1 fruit fly cellular context compared by ENCODE assay signal in the genomic region with DNA sequence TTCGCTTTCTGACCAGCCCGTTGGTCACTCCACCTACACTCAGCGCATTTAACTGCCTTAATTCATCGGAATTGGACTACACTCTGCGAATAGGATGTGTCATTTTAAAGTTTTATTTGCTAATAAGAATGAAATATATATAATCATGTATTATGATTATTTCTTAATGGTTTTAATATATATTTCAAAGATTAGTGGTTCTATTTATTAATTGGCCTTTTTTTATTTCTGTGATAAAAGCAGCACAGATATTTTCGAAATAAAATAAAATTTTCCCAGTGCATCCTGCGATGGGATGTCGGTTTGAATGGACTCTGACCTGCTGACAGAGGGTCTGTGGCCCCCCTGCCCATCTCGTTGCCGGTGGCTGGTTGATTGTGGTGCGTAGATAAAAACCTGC.
TF ChIP-seq lines count a peak whose summit lies in the region.

No protein-coding gene starts in this region.

TF ChIP-seq in whole organism, embryonic, 481 proteins besides CTCF, POLR2A, EP300 and RAD21 (continued from another document and continues in another):
- TF ChIP-seq CG3065 (GFP tag; optimal IDR thresholded peaks at IDR 0.05; lab: Kevin White, UChicago), result no peak
- no peak for TF ChIP-seq gce (GFP tag; IDR thresholded peaks at IDR 0.05; lab: Robert Waterston, UW)
- peak; percentile 37 for TF ChIP-seq CG15269 (tag; optimal IDR thresholded peaks at IDR 0.05; lab: Kevin White, UChicago)
- no peak for TF ChIP-seq H15 (GFP tag; IDR thresholded peaks at IDR 0.05; lab: Robert Waterston, UW)
- no peak for TF ChIP-seq Dref (GFP tag; IDR thresholded peaks at IDR 0.05; lab: Robert Waterston, UW)
- no peak for TF ChIP-seq CG3995 (GFP tag; optimal IDR thresholded peaks at IDR 0.05; lab: Kevin White, UChicago)
- peak; percentile 47 for TF ChIP-seq Ssrp (tag; optimal IDR thresholded peaks at IDR 0.05; lab: Kevin White, UChicago)
- TF ChIP-seq CG4854 (GFP tag; optimal IDR thresholded peaks at IDR 0.05; lab: Kevin White, UChicago), result no peak
- no peak for TF ChIP-seq CG9797 (GFP tag; optimal IDR thresholded peaks at IDR 0.05; lab: Kevin White, UChicago)
- no peak for TF ChIP-seq tna (GFP tag; IDR thresholded peaks at IDR 0.05; lab: Robert Waterston, UW; ENCODE audit: partially characterized antibody)
- TF ChIP-seq nau (GFP tag; optimal IDR thresholded peaks at IDR 0.05; lab: Kevin White, UChicago), result no peak
- no peak for TF ChIP-seq Neu2 (GFP tag; optimal IDR thresholded peaks at IDR 0.05; lab: Kevin White, UChicago; ENCODE audit: borderline replicate concordance)
- peak; percentile 34 for TF ChIP-seq Spps (tag; optimal IDR thresholded peaks at IDR 0.05; lab: Kevin White, UChicago)
- no peak for TF ChIP-seq Dp (GFP tag; optimal IDR thresholded peaks at IDR 0.05; lab: Kevin White, UChicago)
- no peak for TF ChIP-seq sob (GFP tag; IDR thresholded peaks at IDR 0.05; lab: Robert Waterston, UW)
- no peak for TF ChIP-seq zen (tag; optimal IDR thresholded peaks at IDR 0.05; lab: Kevin White, UChicago)
- TF ChIP-seq ATbp (GFP tag; optimal IDR thresholded peaks at IDR 0.05; lab: Kevin White, UChicago), result peak; percentile 17
- TF ChIP-seq HmgD (GFP tag; optimal IDR thresholded peaks at IDR 0.05; lab: Kevin White, UChicago), result no peak
- no peak for TF ChIP-seq CG4617 (GFP tag; optimal IDR thresholded peaks at IDR 0.05; lab: Kevin White, UChicago; ENCODE audit: borderline replicate concordance)
- no peak for TF ChIP-seq CG17912 (GFP tag; optimal IDR thresholded peaks at IDR 0.05; lab: Kevin White, UChicago)
- no peak for TF ChIP-seq Fer1 (GFP tag; optimal IDR thresholded peaks at IDR 0.05; lab: Kevin White, UChicago)
- TF ChIP-seq Pdp1 (GFP tag; optimal IDR thresholded peaks at IDR 0.05; lab: Kevin White, UChicago), result no peak
- TF ChIP-seq zf30C (GFP tag; optimal IDR thresholded peaks at IDR 0.05; lab: Kevin White, UChicago), result peak; percentile 43
- TF ChIP-seq CG5245 (GFP tag; optimal IDR thresholded peaks at IDR 0.05; lab: Kevin White, UChicago), result peak; percentile 9
- peak; percentile 48 for TF ChIP-seq CG13424 (tag; optimal IDR thresholded peaks at IDR 0.05; lab: Kevin White, UChicago)
- TF ChIP-seq fd3F (GFP tag; optimal IDR thresholded peaks at IDR 0.05; lab: Kevin White, UChicago), result no peak
- TF ChIP-seq HLHmδ (GFP tag; optimal IDR thresholded peaks at IDR 0.05; lab: Kevin White, UChicago), result no peak
- no peak for TF ChIP-seq Chrac-16 (GFP tag; optimal IDR thresholded peaks at IDR 0.05; lab: Kevin White, UChicago)
- TF ChIP-seq slp2 (GFP tag; optimal IDR thresholded peaks at IDR 0.05; lab: Kevin White, UChicago), result no peak
- TF ChIP-seq en (GFP tag; optimal IDR thresholded peaks at IDR 0.05; lab: Kevin White, UChicago), result no peak
- no peak for TF ChIP-seq schlank (tag; optimal IDR thresholded peaks at IDR 0.05; lab: Kevin White, UChicago)
- TF ChIP-seq CG18599 (GFP tag; optimal IDR thresholded peaks at IDR 0.05; lab: Kevin White, UChicago), result peak; percentile 36
- TF ChIP-seq az2 (GFP tag; optimal IDR thresholded peaks at IDR 0.05; lab: Kevin White, UChicago), result peak; percentile 0
- peak; percentile 42; the same call in 1 of the 2 replicates for TF ChIP-seq Xrp1 (GFP tag; IDR thresholded peaks at IDR 0.05; lab: Robert Waterston, UW)
- no peak for TF ChIP-seq wor (GFP tag; IDR thresholded peaks at IDR 0.05; lab: Robert Waterston, UW)
- no peak for TF ChIP-seq CG34376 (GFP tag; optimal IDR thresholded peaks at IDR 0.05; lab: Kevin White, UChicago)
- no peak for TF ChIP-seq corto (GFP tag; optimal IDR thresholded peaks at IDR 0.05; lab: Kevin White, UChicago)
- TF ChIP-seq dpn (GFP tag; optimal IDR thresholded peaks at IDR 0.05; lab: Kevin White, UChicago), result peak in 1 of 2 experiments; percentile 21
- TF ChIP-seq Rx (GFP tag; IDR thresholded peaks at IDR 0.05; lab: Robert Waterston, UW), result no peak
- TF ChIP-seq zfh1 (GFP tag; IDR thresholded peaks at IDR 0.05; lab: Robert Waterston, UW), result no peak
- TF ChIP-seq B-H2 (GFP tag; optimal IDR thresholded peaks at IDR 0.05; lab: Kevin White, UChicago), result no peak
- TF ChIP-seq lab (GFP tag; optimal IDR thresholded peaks at IDR 0.05; lab: Kevin White, UChicago), result peak; percentile 42
- no peak for TF ChIP-seq Vsx1 (GFP tag; optimal IDR thresholded peaks at IDR 0.05; lab: Kevin White, UChicago)
- no peak for TF ChIP-seq jumu (GFP tag; optimal IDR thresholded peaks at IDR 0.05; lab: Kevin White, UChicago)
- no peak for TF ChIP-seq Lim3 (GFP tag; IDR thresholded peaks at IDR 0.05; lab: Robert Waterston, UW)
- no peak for TF ChIP-seq E2f2 (GFP tag; IDR thresholded peaks at IDR 0.05; lab: Robert Waterston, UW)
- TF ChIP-seq dan (GFP tag; IDR thresholded peaks at IDR 0.05; lab: Robert Waterston, UW), result no peak
- TF ChIP-seq lbe (GFP tag; optimal IDR thresholded peaks at IDR 0.05; lab: Kevin White, UChicago), result no peak
- TF ChIP-seq CG4424 (GFP tag; optimal IDR thresholded peaks at IDR 0.05; lab: Kevin White, UChicago), result peak; percentile 27
- no peak for TF ChIP-seq btn (GFP tag; optimal IDR thresholded peaks at IDR 0.05; lab: Kevin White, UChicago)
- no peak for TF ChIP-seq Trl (optimal IDR thresholded peaks at IDR 0.05; lab: Kevin White, UChicago)
- TF ChIP-seq Trl (GFP tag; optimal IDR thresholded peaks at IDR 0.05; lab: Kevin White, UChicago), result no peak
- TF ChIP-seq cg (GFP tag; optimal IDR thresholded peaks at IDR 0.05; lab: Kevin White, UChicago), result no peak
- TF ChIP-seq CG18011 (GFP tag; optimal IDR thresholded peaks at IDR 0.05; lab: Kevin White, UChicago), result no peak
- TF ChIP-seq croc (GFP tag; conservative IDR thresholded peaks at IDR 0.05; lab: Robert Waterston, UW), result 0 out of 3 replicates have a peak, but pooled peaks have one; percentile 27
- peak in 1 of 3 experiments; percentile 32 for TF ChIP-seq Stat92E (GFP tag; optimal IDR thresholded peaks at IDR 0.05; lab: Kevin White, UChicago)
- peak; percentile 56 for TF ChIP-seq CG7839 (tag; optimal IDR thresholded peaks at IDR 0.05; lab: Kevin White, UChicago)
- TF ChIP-seq Doc2 (GFP tag; IDR thresholded peaks at IDR 0.05; lab: Robert Waterston, UW), result no peak
- no peak for TF ChIP-seq CG33557 (GFP tag; optimal IDR thresholded peaks at IDR 0.05; lab: Kevin White, UChicago)
- TF ChIP-seq CG31365 (tag; optimal IDR thresholded peaks at IDR 0.05; lab: Kevin White, UChicago), result no peak
- peak; percentile 32 for TF ChIP-seq CG17359 (tag; optimal IDR thresholded peaks at IDR 0.05; lab: Kevin White, UChicago)
- TF ChIP-seq CG4328 (GFP tag; optimal IDR thresholded peaks at IDR 0.05; lab: Kevin White, UChicago), result no peak
- peak; percentile 38 for TF ChIP-seq CG9727 (GFP tag; optimal IDR thresholded peaks at IDR 0.05; lab: Kevin White, UChicago)
- TF ChIP-seq gcm (GFP tag; optimal IDR thresholded peaks at IDR 0.05; lab: Kevin White, UChicago), result peak; percentile 12
- no peak for TF ChIP-seq sim (GFP tag; IDR thresholded peaks at IDR 0.05; lab: Robert Waterston, UW)
- TF ChIP-seq seq (GFP tag; IDR thresholded peaks at IDR 0.05; lab: Robert Waterston, UW), result 0 out of 2 replicates have a peak, but pooled peaks have one; percentile 9
- no peak for TF ChIP-seq knrl (GFP tag; IDR thresholded peaks at IDR 0.05; lab: Robert Waterston, UW; ENCODE audit: partially characterized antibody)
- TF ChIP-seq sens-2 (GFP tag; IDR thresholded peaks at IDR 0.05; lab: Robert Waterston, UW), result no peak
- no peak for TF ChIP-seq CG12659 (GFP tag; optimal IDR thresholded peaks at IDR 0.05; lab: Kevin White, UChicago)
- peak; percentile 42 for TF ChIP-seq fd96Cb (tag; optimal IDR thresholded peaks at IDR 0.05; lab: Kevin White, UChicago)
- TF ChIP-seq Taf1 (GFP tag; IDR thresholded peaks at IDR 0.05; lab: Robert Waterston, UW), result no peak
- no peak for TF ChIP-seq CG18619 (GFP tag; optimal IDR thresholded peaks at IDR 0.05; lab: Kevin White, UChicago)
- TF ChIP-seq CG9437 (GFP tag; optimal IDR thresholded peaks at IDR 0.05; lab: Kevin White, UChicago), result no peak
- no peak for TF ChIP-seq YL-1 (GFP tag; optimal IDR thresholded peaks at IDR 0.05; lab: Kevin White, UChicago)
- TF ChIP-seq CG1024 (GFP tag; IDR thresholded peaks at IDR 0.05; lab: Robert Waterston, UW), result no peak
- no peak for TF ChIP-seq CG43689 (GFP tag; IDR thresholded peaks at IDR 0.05; lab: Robert Waterston, UW)
- no peak for TF ChIP-seq nerfin-2 (GFP tag; IDR thresholded peaks at IDR 0.05; lab: Robert Waterston, UW; ENCODE audit: partially characterized antibody)
- TF ChIP-seq tup (GFP tag; optimal IDR thresholded peaks at IDR 0.05; lab: Kevin White, UChicago), result no peak
- TF ChIP-seq D (optimal IDR thresholded peaks at IDR 0.05; lab: Kevin White, UChicago), result no peak
- peak; percentile 34 for TF ChIP-seq D (GFP tag; optimal IDR thresholded peaks at IDR 0.05; lab: Kevin White, UChicago)
- no peak for TF ChIP-seq ase (GFP tag; IDR thresholded peaks at IDR 0.05; lab: Robert Waterston, UW)
- TF ChIP-seq bigmax (GFP tag; optimal IDR thresholded peaks at IDR 0.05; lab: Kevin White, UChicago), result no peak
- no peak for TF ChIP-seq CG13624 (GFP tag; optimal IDR thresholded peaks at IDR 0.05; lab: Kevin White, UChicago)
- TF ChIP-seq sens (GFP tag; lab: Kevin White, UChicago), result peak; percentile 63
- no peak for TF ChIP-seq abd-A (tag; optimal IDR thresholded peaks at IDR 0.05; lab: Kevin White, UChicago)
- no peak for TF ChIP-seq Hsf (GFP tag; optimal IDR thresholded peaks at IDR 0.05; lab: Kevin White, UChicago)
- TF ChIP-seq CG7928 (GFP tag; optimal IDR thresholded peaks at IDR 0.05; lab: Kevin White, UChicago), result no peak
- no peak for TF ChIP-seq CG17186 (GFP tag; optimal IDR thresholded peaks at IDR 0.05; lab: Kevin White, UChicago)
- no peak for TF ChIP-seq CG6175 (GFP tag; IDR thresholded peaks at IDR 0.05; lab: Robert Waterston, UW)
- TF ChIP-seq Deaf1 (tag; optimal IDR thresholded peaks at IDR 0.05; lab: Kevin White, UChicago), result peak; percentile 5
- TF ChIP-seq H2.0 (GFP tag; IDR thresholded peaks at IDR 0.05; lab: Robert Waterston, UW), result no peak
- peak; percentile 65 for TF ChIP-seq CG11504 (tag; optimal IDR thresholded peaks at IDR 0.05; lab: Kevin White, UChicago)
- TF ChIP-seq ttk (GFP tag; IDR thresholded peaks at IDR 0.05; lab: Robert Waterston, UW), result no peak
- TF ChIP-seq CG10209 (GFP tag; optimal IDR thresholded peaks at IDR 0.05; lab: Kevin White, UChicago), result peak; percentile 2
- peak; percentile 0 for TF ChIP-seq CG2875 (GFP tag; optimal IDR thresholded peaks at IDR 0.05; lab: Kevin White, UChicago)
- peak; percentile 46 for TF ChIP-seq Oli (tag; optimal IDR thresholded peaks at IDR 0.05; lab: Kevin White, UChicago)
- TF ChIP-seq CHES-1-like (GFP tag; optimal IDR thresholded peaks at IDR 0.05; lab: Kevin White, UChicago), result no peak
- no peak for TF ChIP-seq CG16779 (GFP tag; IDR thresholded peaks at IDR 0.05; lab: Robert Waterston, UW)
- no peak for TF ChIP-seq CG6689 (GFP tag; IDR thresholded peaks at IDR 0.05; lab: Robert Waterston, UW)
- TF ChIP-seq chif (GFP tag; optimal IDR thresholded peaks at IDR 0.05; lab: Kevin White, UChicago), result no peak
- TF ChIP-seq CG3838 (GFP tag; optimal IDR thresholded peaks at IDR 0.05; lab: Kevin White, UChicago), result no peak
- TF ChIP-seq jigr1 (GFP tag; IDR thresholded peaks at IDR 0.05; lab: Robert Waterston, UW), result no peak
- TF ChIP-seq CG16815 (GFP tag; optimal IDR thresholded peaks at IDR 0.05; lab: Kevin White, UChicago), result no peak
- TF ChIP-seq bab2 (GFP tag; optimal IDR thresholded peaks at IDR 0.05; lab: Kevin White, UChicago), result no peak
- no peak for TF ChIP-seq CG4282 (GFP tag; optimal IDR thresholded peaks at IDR 0.05; lab: Kevin White, UChicago)
- no peak for TF ChIP-seq lmd (GFP tag; IDR thresholded peaks at IDR 0.05; lab: Robert Waterston, UW)
- no peak for TF ChIP-seq stc (GFP tag; IDR thresholded peaks at IDR 0.05; lab: Robert Waterston, UW)
- TF ChIP-seq Mes4 (GFP tag; optimal IDR thresholded peaks at IDR 0.05; lab: Kevin White, UChicago), result no peak
- no peak for TF ChIP-seq CG1529 (GFP tag; optimal IDR thresholded peaks at IDR 0.05; lab: Kevin White, UChicago)
- TF ChIP-seq dm (GFP tag; optimal IDR thresholded peaks at IDR 0.05; lab: Kevin White, UChicago), result no peak
- no peak for TF ChIP-seq CG4360 (GFP tag; IDR thresholded peaks at IDR 0.05; lab: Robert Waterston, UW)
- peak; percentile 6 for TF ChIP-seq Med (GFP tag; lab: Kevin White, UChicago)
- no peak for TF ChIP-seq esg (GFP tag; conservative IDR thresholded peaks at IDR 0.05; lab: Robert Waterston, UW)
- TF ChIP-seq dysf (GFP tag; IDR thresholded peaks at IDR 0.05; lab: Robert Waterston, UW), result 0 out of 3 replicates have a peak, but pooled peaks have one; percentile 10
- TF ChIP-seq Atf-2 (GFP tag; optimal IDR thresholded peaks at IDR 0.05; lab: Kevin White, UChicago), result no peak
- TF ChIP-seq pan (optimal IDR thresholded peaks at IDR 0.05; lab: Kevin White, UChicago), result no peak
- TF ChIP-seq pan (GFP tag; optimal IDR thresholded peaks at IDR 0.05 in 1 of 2, IDR thresholded peaks at IDR 0.05 in 1 of 2), result no peak
- peak; percentile 52 for TF ChIP-seq CG12391 (tag; optimal IDR thresholded peaks at IDR 0.05; lab: Kevin White, UChicago)
- no peak for TF ChIP-seq chinmo (GFP tag; IDR thresholded peaks at IDR 0.05; lab: Robert Waterston, UW; ENCODE audit: partially characterized antibody)
- no peak for TF ChIP-seq CG12236 (GFP tag; optimal IDR thresholded peaks at IDR 0.05; lab: Kevin White, UChicago)
- no peak for TF ChIP-seq CG4820 (GFP tag; optimal IDR thresholded peaks at IDR 0.05; lab: Kevin White, UChicago)
- TF ChIP-seq ERR (GFP tag; optimal IDR thresholded peaks at IDR 0.05; lab: Kevin White, UChicago), result no peak
- TF ChIP-seq CG2199 (GFP tag; IDR thresholded peaks at IDR 0.05; lab: Robert Waterston, UW), result no peak
- TF ChIP-seq CG1603 (tag; optimal IDR thresholded peaks at IDR 0.05; lab: Kevin White, UChicago), result no peak
- no peak for TF ChIP-seq CG32772 (GFP tag; IDR thresholded peaks at IDR 0.05; lab: Robert Waterston, UW)
- peak; percentile 49 for TF ChIP-seq unpg (GFP tag; optimal IDR thresholded peaks at IDR 0.05; lab: Kevin White, UChicago)
- no peak for TF ChIP-seq Bteb2 (GFP tag; optimal IDR thresholded peaks at IDR 0.05; lab: Kevin White, UChicago)
- TF ChIP-seq CG3847 (GFP tag; IDR thresholded peaks at IDR 0.05; lab: Robert Waterston, UW), result no peak
- no peak for TF ChIP-seq org-1 (GFP tag; optimal IDR thresholded peaks at IDR 0.05; lab: Kevin White, UChicago)
- no peak for TF ChIP-seq Antp (GFP tag; optimal IDR thresholded peaks at IDR 0.05; lab: Kevin White, UChicago)
- no peak for TF ChIP-seq sisA (GFP tag; IDR thresholded peaks at IDR 0.05; lab: Robert Waterston, UW)
- peak; percentile 67 for TF ChIP-seq CG2712 (tag; optimal IDR thresholded peaks at IDR 0.05; lab: Kevin White, UChicago)
- TF ChIP-seq crp (GFP tag; optimal IDR thresholded peaks at IDR 0.05; lab: Kevin White, UChicago), result no peak
- TF ChIP-seq Hr3 (GFP tag; optimal IDR thresholded peaks at IDR 0.05; lab: Kevin White, UChicago), result no peak
